Fruit fly (Drosophila melanogaster) whole organism, embryonic: ENCODE measurements around the gene CG15382.

Source experiments
- Abd-B ChIP-seq: fragments of 200-800 bp; sonication (Bioruptor generic); optimal IDR thresholded peaks from 2 replicates; lab custom pipeline; 2018; ENCODE audit warnings: missing biosample characterization, mild to moderate bottlenecking, missing genetic modification characterization, moderate library complexity
- Ada2b ChIP-seq: fragments of 200-800 bp; sonication (Bioruptor generic); IDR thresholded peaks from 2 replicates; pipeline ENCODE4 v1.3.6; 2022; ENCODE audit warnings: missing biosample characterization, missing genetic modification characterization
- Blimp-1 ChIP-seq: fragments of 200-800 bp; sonication (Bioruptor generic); optimal IDR thresholded peaks from 3 replicates; lab custom pipeline; 2018; ENCODE audit warnings: missing biosample characterization, missing genetic modification characterization, mild to moderate bottlenecking, moderate library complexity, missing genetic modification reagents
- BtbVII ChIP-seq: fragments of 200-800 bp; sonication (Bioruptor generic); optimal IDR thresholded peaks from 3 replicates; lab custom pipeline; 2017; ENCODE audit warnings: missing biosample characterization, mild to moderate bottlenecking, missing genetic modification characterization
- CG11696 ChIP-seq: fragments of 200-800 bp; sonication (Bioruptor generic); IDR thresholded peaks from 2 replicates; pipeline ENCODE4 v1.3.6; 2022; ENCODE audit warnings: missing biosample characterization, missing genetic modification characterization
- CG12071 ChIP-seq: fragments of 200-800 bp; sonication (Bioruptor generic); optimal IDR thresholded peaks from 3 replicates; lab custom pipeline; 2018; ENCODE audit warnings: missing biosample characterization, mild to moderate bottlenecking, missing genetic modification characterization
- CG13296 ChIP-seq: fragments of 200-800 bp; sonication (Bioruptor generic); optimal IDR thresholded peaks from 3 replicates; lab custom pipeline; 2018; ENCODE audit warnings: missing biosample characterization, mild to moderate bottlenecking, missing genetic modification characterization
- CG14441 ChIP-seq: fragments of 200-800 bp; sonication (Bioruptor generic); IDR thresholded peaks from 2 replicates; pipeline ENCODE4 v1.3.6; 2022; ENCODE audit warnings: missing biosample characterization, missing genetic modification characterization
- CG1647 ChIP-seq: fragments of 200-800 bp; sonication (Bioruptor generic); optimal IDR thresholded peaks from 3 replicates; lab custom pipeline; 2016; ENCODE audit warnings: missing biosample characterization, missing genetic modification characterization
- CG18764 ChIP-seq: fragments of 200-800 bp; sonication (Bioruptor generic); optimal IDR thresholded peaks from 3 replicates; lab custom pipeline; 2016; ENCODE audit warnings: missing biosample characterization, missing genetic modification characterization
- CG32532 ChIP-seq: fragments of 200-800 bp; sonication (Bioruptor generic); IDR thresholded peaks from 2 replicates; pipeline ENCODE4 v1.3.6; 2022; ENCODE audit warnings: missing biosample characterization, missing genetic modification characterization
- CG6689 ChIP-seq: fragments of 200-800 bp; sonication (Bioruptor generic); IDR thresholded peaks from 2 replicates; pipeline ENCODE4 v1.3.6; 2022; ENCODE audit warnings: missing biosample characterization, missing genetic modification characterization
- CG6791 ChIP-seq: fragments of 200-800 bp; sonication (Bioruptor generic); IDR thresholded peaks from 3 replicates; pipeline ENCODE4 v1.3.6; 2022; ENCODE audit warnings: missing biosample characterization, missing genetic modification characterization; ENCODE audit not compliant: partially characterized antibody
- CG7987 ChIP-seq: fragments of 200-800 bp; sonication (Bioruptor generic); optimal IDR thresholded peaks from 2 replicates; lab custom pipeline; 2018; ENCODE audit warnings: missing biosample characterization, mild to moderate bottlenecking, missing genetic modification characterization, moderate library complexity
- CG9437 ChIP-seq: fragments of 200-800 bp; sonication (Bioruptor generic); optimal IDR thresholded peaks from 2 replicates; lab custom pipeline; 2018; ENCODE audit warnings: missing biosample characterization, mild to moderate bottlenecking, missing genetic modification characterization
- Deaf1 ChIP-seq: fragments of 200-800 bp; optimal IDR thresholded peaks from 3 replicates; lab custom pipeline; 2019; ENCODE audit warnings: missing biosample characterization, mild to moderate bottlenecking, missing genetic modification characterization, moderate library complexity
- Dll ChIP-seq: fragments of 200-800 bp; sonication (Bioruptor generic); IDR thresholded peaks from 4 replicates; pipeline ENCODE4 v1.3.6; 2022; ENCODE audit warnings: missing biosample characterization, missing genetic modification characterization; ENCODE audit not compliant: partially characterized antibody
- HmgZ ChIP-seq: fragments of 200-800 bp; sonication (Bioruptor generic); optimal IDR thresholded peaks from 2 replicates; lab custom pipeline; 2018; ENCODE audit warnings: missing biosample characterization, mild to moderate bottlenecking, missing genetic modification characterization
- Lhr ChIP-seq: fragments of 200-800 bp; sonication (Bioruptor generic); optimal IDR thresholded peaks from 3 replicates; lab custom pipeline; 2017; ENCODE audit warnings: mild to moderate bottlenecking, missing biosample characterization, missing genetic modification reagents, missing genetic modification characterization
- MBD-R2 ChIP-seq: fragments of 200-800 bp; sonication (Bioruptor generic); IDR thresholded peaks from 2 replicates; pipeline ENCODE4 v1.3.6; 2022; ENCODE audit warnings: missing biosample characterization, missing genetic modification characterization
- Trl ChIP-seq, 3 experiments: fragments of >200 bp in 2 of 3; fragments of 200-800 bp in 1 of 3; sonication (Bioruptor generic) in 1 of 3; optimal IDR thresholded peaks; 2 replicates in 1 of 3; 3 replicates in 2 of 3; lab custom pipeline; 2016 to 2017; ENCODE audit warnings: missing biosample characterization in 1 of 3, missing genetic modification characterization in 1 of 3
- abd-A ChIP-seq: fragments of 200-800 bp; sonication (Bioruptor generic); optimal IDR thresholded peaks from 3 replicates; lab custom pipeline; 2019; ENCODE audit warnings: missing biosample characterization, mild to moderate bottlenecking, missing genetic modification characterization, moderate library complexity
- bbx ChIP-seq: fragments of 200-800 bp; sonication (Bioruptor generic); IDR thresholded peaks from 2 replicates; pipeline ENCODE4 v1.3.6; 2022; ENCODE audit warnings: missing biosample characterization, missing genetic modification characterization; ENCODE audit not compliant: partially characterized antibody
- caup ChIP-seq: fragments of 200-800 bp; sonication (Bioruptor generic); optimal IDR thresholded peaks from 3 replicates; lab custom pipeline; 2017; ENCODE audit warnings: missing biosample characterization, mild to moderate bottlenecking, missing genetic modification characterization, moderate library complexity; ENCODE audit not compliant: severe bottlenecking
- chinmo ChIP-seq: fragments of 200-800 bp; sonication (Bioruptor generic); IDR thresholded peaks from 4 replicates; pipeline ENCODE4 v1.3.6; 2022; ENCODE audit warnings: missing biosample characterization, missing genetic modification characterization; ENCODE audit not compliant: partially characterized antibody
- crol ChIP-seq: fragments of 200-800 bp; sonication (Bioruptor generic); IDR thresholded peaks from 2 replicates; pipeline ENCODE4 v1.3.6; 2022; ENCODE audit warnings: missing biosample characterization, missing genetic modification characterization
- cwo ChIP-seq: fragments of 200-800 bp; sonication (Bioruptor generic); optimal IDR thresholded peaks from 3 replicates; lab custom pipeline; 2017; ENCODE audit warnings: missing biosample characterization, missing genetic modification characterization, mild to moderate bottlenecking, moderate library complexity, missing genetic modification reagents
- fd3F ChIP-seq: fragments of 200-800 bp; sonication (Bioruptor generic); optimal IDR thresholded peaks from 2 replicates; lab custom pipeline; 2018; ENCODE audit warnings: missing biosample characterization, mild to moderate bottlenecking, missing genetic modification characterization, moderate library complexity
- gce ChIP-seq: fragments of 200-800 bp; sonication (Bioruptor generic); IDR thresholded peaks from 3 replicates; pipeline ENCODE4 v1.3.6; 2022; ENCODE audit warnings: missing biosample characterization, missing genetic modification characterization
- hbn ChIP-seq: fragments of 200-800 bp; sonication (Bioruptor generic); IDR thresholded peaks from 2 replicates; pipeline ENCODE4 v1.3.6; 2022; ENCODE audit warnings: missing biosample characterization, missing genetic modification characterization; ENCODE audit not compliant: partially characterized antibody
- hkb ChIP-seq, 2 experiments: fragments of 200-800 bp in 1 of 2; fragments of >200 bp in 1 of 2; sonication (Bioruptor generic) in 1 of 2; IDR thresholded peaks in 1 of 2; optimal IDR thresholded peaks in 1 of 2; 2 replicates each; pipeline versions ENCODE4 v1.3.6 to Lab custom; 2017 to 2022; ENCODE audit warnings: missing biosample characterization in 1 of 2, missing genetic modification characterization in 1 of 2
- knrl ChIP-seq: fragments of 200-800 bp; sonication (Bioruptor generic); IDR thresholded peaks from 3 replicates; pipeline ENCODE4 v1.3.6; 2022; ENCODE audit warnings: missing biosample characterization, missing genetic modification characterization; ENCODE audit not compliant: partially characterized antibody
- lov ChIP-seq, 2 experiments: fragments of 200-800 bp in 1 of 2; fragments of >200 bp in 1 of 2; sonication (Bioruptor generic) in 1 of 2; IDR thresholded peaks in 1 of 2; optimal IDR thresholded peaks in 1 of 2; 2 replicates in 1 of 2; 3 replicates in 1 of 2; pipeline versions ENCODE4 v1.3.6 to Lab custom; 2017 to 2022; ENCODE audit warnings: missing biosample characterization in 1 of 2, missing genetic modification characterization in 1 of 2
- pan ChIP-seq, 4 experiments: fragments of >200 bp in 3 of 4; fragments of 200-800 bp in 1 of 4; sonication (Bioruptor generic) in 1 of 4; optimal IDR thresholded peaks in 3 of 4; IDR thresholded peaks in 1 of 4; 2 replicates each; pipeline versions ENCODE4 v1.3.6 to Lab custom; 2017 to 2022; ENCODE audit warnings: missing biosample characterization in 2 of 4, missing genetic modification characterization in 2 of 4, mixed read lengths in 1 of 4
- pros ChIP-seq: fragments of 200-800 bp; sonication (Bioruptor generic); optimal IDR thresholded peaks from 3 replicates; lab custom pipeline; 2019; ENCODE audit warnings: missing biosample characterization, mild to moderate bottlenecking, missing genetic modification characterization, moderate library complexity
- psq ChIP-seq: fragments of 200-800 bp; sonication (Bioruptor generic); optimal IDR thresholded peaks from 2 replicates; lab custom pipeline; 2017; ENCODE audit warnings: missing biosample characterization, missing genetic modification characterization
- ranshi ChIP-seq: fragments of 200-800 bp; sonication (Bioruptor generic); IDR thresholded peaks from 2 replicates; pipeline ENCODE4 v1.3.6; 2022; ENCODE audit warnings: missing biosample characterization, missing genetic modification characterization
- rib ChIP-seq: fragments of 200-800 bp; sonication (Bioruptor generic); IDR thresholded peaks from 2 replicates; pipeline ENCODE4 v1.3.6; 2022; ENCODE audit warnings: missing biosample characterization, missing genetic modification characterization
- sd ChIP-seq: fragments of 200-800 bp; sonication (Bioruptor generic); optimal IDR thresholded peaks from 3 replicates; lab custom pipeline; 2018; ENCODE audit warnings: missing biosample characterization, mild to moderate bottlenecking, missing genetic modification characterization, moderate library complexity
- seq ChIP-seq: fragments of 200-800 bp; sonication (Bioruptor generic); IDR thresholded peaks from 2 replicates; pipeline ENCODE4 v1.3.6; 2022; ENCODE audit warnings: missing biosample characterization, missing genetic modification characterization
- slbo ChIP-seq: fragments of 200-800 bp; sonication (Bioruptor generic); IDR thresholded peaks from 2 replicates; pipeline ENCODE4 v1.3.6; 2022; ENCODE audit warnings: missing biosample characterization, missing genetic modification characterization
- slou ChIP-seq: fragments of 200-800 bp; sonication (Bioruptor generic); optimal IDR thresholded peaks from 3 replicates; lab custom pipeline; 2016; ENCODE audit warnings: missing biosample characterization, missing genetic modification characterization
- tgo ChIP-seq: fragments of 200-800 bp; sonication (Bioruptor generic); IDR thresholded peaks from 3 replicates; pipeline ENCODE4 v1.3.6; 2022; ENCODE audit warnings: missing biosample characterization, missing genetic modification characterization
- zfh1 ChIP-seq: fragments of 200-800 bp; sonication (Bioruptor generic); IDR thresholded peaks from 3 replicates; pipeline ENCODE4 v1.3.6; 2022; ENCODE audit warnings: missing biosample characterization, missing genetic modification characterization

Gene CG15382

DNA sequence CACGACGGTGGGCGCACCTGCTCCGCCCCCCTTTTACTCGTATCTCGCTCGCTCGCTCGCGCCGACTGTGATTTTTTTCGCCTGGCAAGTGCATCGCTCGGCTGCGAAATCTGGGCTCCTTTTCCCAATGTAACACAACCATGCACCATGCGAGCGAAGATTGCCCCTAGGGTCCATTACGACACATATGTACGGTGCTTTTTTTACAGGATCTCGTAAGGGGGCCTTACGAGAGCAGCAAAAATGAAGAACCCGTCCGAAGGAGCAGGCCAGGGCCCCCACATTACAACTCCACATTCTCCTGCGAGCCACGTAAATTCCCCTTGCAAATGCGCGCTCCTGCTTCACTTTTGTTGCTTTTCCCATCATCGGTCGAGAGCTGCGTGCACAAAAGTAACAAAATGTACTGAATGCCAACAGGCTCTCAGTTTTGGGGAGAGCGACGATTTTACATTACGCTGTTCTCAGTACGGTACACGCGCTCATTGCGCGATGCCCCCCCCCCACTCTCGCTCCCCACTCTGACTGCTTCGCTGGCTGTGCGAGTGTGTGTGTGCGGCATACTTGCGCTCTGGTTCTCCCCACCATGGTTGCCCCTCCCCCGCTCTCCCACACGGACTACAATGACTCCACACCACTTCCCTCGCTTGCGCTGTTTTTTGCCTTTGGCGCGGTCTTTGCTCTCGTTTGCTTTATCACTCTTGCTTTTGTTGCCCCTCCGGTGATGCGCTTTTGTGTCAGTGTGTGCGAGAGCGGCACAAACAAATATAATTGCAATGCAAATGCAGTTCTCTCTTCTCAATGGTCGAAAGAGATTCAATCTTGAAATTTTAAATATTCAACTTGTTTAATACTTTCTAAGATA, 47.5 kb downstream of the CG15382 start (continued):
- TF ChIP-seq knrl (no peak), CG13296 (no peak), CG18764 (GFP tag; lab: Kevin White, UChicago) (no peak), CG12071 (GFP tag; lab: Kevin White, UChicago) (peak; percentile 1), zfh1 (GFP tag; lab: Robert Waterston, UW) (no peak), chinmo (GFP tag; lab: Robert Waterston, UW) (peak; percentile 94), cwo (GFP tag; lab: Kevin White, UChicago) (peak; percentile 8), gce (GFP tag; lab: Robert Waterston, UW) (peak; percentile 22; the same call in 1 of the 3 replicates), HmgZ (tag; lab: Kevin White, UChicago) (no peak), crol (GFP tag; lab: Robert Waterston, UW) (peak; percentile 100), CG6689 (GFP tag; lab: Robert Waterston, UW) (0 out of 2 replicates have a peak, but pooled peaks have one; percentile 9), sd (tag; lab: Kevin White, UChicago) (peak; percentile 77), abd-A (tag; lab: Kevin White, UChicago) (peak; percentile 88), MBD-R2 (GFP tag; lab: Robert Waterston, UW) (peak; percentile 22; the same call in 1 of the 2 replicates), tgo (GFP tag; lab: Robert Waterston, UW) (no peak), CG9437 (peak; percentile 70), ranshi (GFP tag; lab: Robert Waterston, UW) (peak; percentile 27; the same call in 1 of the 2 replicates), BtbVII (GFP tag; lab: Kevin White, UChicago) (peak; percentile 12), psq (GFP tag; lab: Kevin White, UChicago) (peak; percentile 28), Blimp-1 (GFP tag; lab: Kevin White, UChicago) (peak; percentile 87), Deaf1 (tag; lab: Kevin White, UChicago) (peak; percentile 53), fd3F (GFP tag; lab: Kevin White, UChicago) (no peak), Lhr (GFP tag; lab: Kevin White, UChicago) (peak; percentile 16), Trl (optimal IDR thresholded peaks at IDR 0.05; lab: Kevin White, UChicago) (peak; percentile 62 to 69), Trl (GFP tag; optimal IDR thresholded peaks at IDR 0.05; lab: Kevin White, UChicago) (no peak), CG6791 (GFP tag; lab: Robert Waterston, UW) (peak; percentile 50; the same call in 1 of the 3 replicates), CG14441 (GFP tag; lab: Robert Waterston, UW) (0 out of 2 replicates have a peak, but pooled peaks have one; percentile 15), Abd-B (peak; percentile 21), slou (no peak), CG11696 (0 out of 2 replicates have a peak, but pooled peaks have one; percentile 23), Dll (GFP tag; lab: Robert Waterston, UW) (peak; percentile 34; the same call in 2 of the 4 replicates), Ada2b (GFP tag; lab: Robert Waterston, UW) (no peak), hkb (optimal IDR thresholded peaks at IDR 0.05; lab: Kevin White, UChicago) (no peak), hkb (GFP tag; IDR thresholded peaks at IDR 0.05; lab: Robert Waterston, UW) (0 out of 2 replicates have a peak, but pooled peaks have one; percentile 33), caup (GFP tag; lab: Kevin White, UChicago) (peak; percentile 21), CG1647 (GFP tag; lab: Kevin White, UChicago) (peak; percentile 8), CG7987 (GFP tag; lab: Kevin White, UChicago) (peak; percentile 36), rib (GFP tag; lab: Robert Waterston, UW) (peak; percentile 70), pros (GFP tag; lab: Kevin White, UChicago) (peak; percentile 65), pan (optimal IDR thresholded peaks at IDR 0.05; lab: Kevin White, UChicago) (no peak), pan (GFP tag; optimal IDR thresholded peaks at IDR 0.05 in 1 of 2, IDR thresholded peaks at IDR 0.05 in 1 of 2) (peak in 1 of 2 experiments; percentile 21), hbn (peak; percentile 20; the same call in 1 of the 2 replicates), bbx (peak; percentile 71), lov (optimal IDR thresholded peaks at IDR 0.05; lab: Kevin White, UChicago) (no peak), lov (GFP tag; IDR thresholded peaks at IDR 0.05; lab: Robert Waterston, UW) (peak; percentile 58; the same call in 1 of the 3 replicates), slbo (GFP tag; lab: Robert Waterston, UW) (0 out of 2 replicates have a peak, but pooled peaks have one; percentile 17), seq (GFP tag; lab: Robert Waterston, UW) (0 out of 2 replicates have a peak, but pooled peaks have one; percentile 13), CG32532 (GFP tag; lab: Robert Waterston, UW) (peak; percentile 45; the same call in 1 of the 2 replicates)
